Fruit fly (Drosophila melanogaster): ENCODE measurements around the gene Imp.

Gene Imp

dm6 chrX:10815511-10816080 is 8.5 kb downstream of the Imp start (continued):
- TF ChIP-seq crp (GFP tag; optimal IDR thresholded peaks at IDR 0.05), result no peak
- TF ChIP-seq CG8478 (optimal IDR thresholded peaks at IDR 0.05), result peak; percentile 92
- TF ChIP-seq kah (GFP tag; optimal IDR thresholded peaks at IDR 0.05), result peak; percentile 15
- TF ChIP-seq scrt (GFP tag; optimal IDR thresholded peaks at IDR 0.05), result no peak
- no peak for TF ChIP-seq CG5180 (GFP tag; optimal IDR thresholded peaks at IDR 0.05)
- peak; percentile 71 for TF ChIP-seq nerfin-1 (tag; optimal IDR thresholded peaks at IDR 0.05)
- TF ChIP-seq vfl (GFP tag; optimal IDR thresholded peaks at IDR 0.05), result no peak
- no peak for TF ChIP-seq tio (GFP tag; optimal IDR thresholded peaks at IDR 0.05)
- no peak for TF ChIP-seq nerfin-2 (GFP tag; IDR thresholded peaks at IDR 0.05; ENCODE audit: partially characterized antibody)
- TF ChIP-seq CG8089 (GFP tag; optimal IDR thresholded peaks at IDR 0.05), result no peak
- TF ChIP-seq ERR (GFP tag; optimal IDR thresholded peaks at IDR 0.05), result no peak
- TF ChIP-seq CG2129 (GFP tag; IDR thresholded peaks at IDR 0.05; ENCODE audit: partially characterized antibody), result no peak
- no peak for TF ChIP-seq CG32532 (GFP tag; IDR thresholded peaks at IDR 0.05)
- no peak for TF ChIP-seq oc (tag; optimal IDR thresholded peaks at IDR 0.05)
- TF ChIP-seq Vsx1 (GFP tag; optimal IDR thresholded peaks at IDR 0.05), result no peak
- peak; percentile 69 for TF ChIP-seq CG2199 (GFP tag; IDR thresholded peaks at IDR 0.05)
- no peak for TF ChIP-seq disco-r (GFP tag; optimal IDR thresholded peaks at IDR 0.05)
- TF ChIP-seq BEAF-32 (GFP tag; optimal IDR thresholded peaks at IDR 0.05), result no peak
- TF ChIP-seq CG12104 (GFP tag; optimal IDR thresholded peaks at IDR 0.05), result no peak
- peak; percentile 16; the same call in 1 of the 2 replicates for TF ChIP-seq E2f2 (GFP tag; IDR thresholded peaks at IDR 0.05)
- TF ChIP-seq pzg (GFP tag; optimal IDR thresholded peaks at IDR 0.05), result no peak
- no peak for TF ChIP-seq schlank (tag; optimal IDR thresholded peaks at IDR 0.05)
- TF ChIP-seq CG1603 (tag; optimal IDR thresholded peaks at IDR 0.05), result no peak
- no peak for TF ChIP-seq CG7963 (GFP tag; IDR thresholded peaks at IDR 0.05; ENCODE audit: partially characterized antibody)
- peak; percentile 49 for TF ChIP-seq CG10543 (GFP tag; optimal IDR thresholded peaks at IDR 0.05)
- peak; percentile 79 for TF ChIP-seq Med (GFP tag)
- no peak for TF ChIP-seq Doc2 (GFP tag; IDR thresholded peaks at IDR 0.05)
- no peak for TF ChIP-seq lbe (GFP tag; optimal IDR thresholded peaks at IDR 0.05)
- no peak for TF ChIP-seq HHEX (GFP tag; optimal IDR thresholded peaks at IDR 0.05)
- TF ChIP-seq Aef1 (GFP tag; IDR thresholded peaks at IDR 0.05), result no peak
- TF ChIP-seq twi (tag; optimal IDR thresholded peaks at IDR 0.05), result no peak
- TF ChIP-seq CG18262 (tag; optimal IDR thresholded peaks at IDR 0.05), result no peak
- TF ChIP-seq CG1529 (GFP tag; optimal IDR thresholded peaks at IDR 0.05), result no peak
- peak in 1 of 2 experiments; percentile 70 for TF ChIP-seq tll (GFP tag; optimal IDR thresholded peaks at IDR 0.05)
- peak; percentile 7 for TF ChIP-seq CG12155 (GFP tag; optimal IDR thresholded peaks at IDR 0.05)
- TF ChIP-seq fd96Cb (tag; optimal IDR thresholded peaks at IDR 0.05), result no peak
- TF ChIP-seq chm (GFP tag; IDR thresholded peaks at IDR 0.05), result no peak; the same call in none of the 2 replicates
- peak; percentile 99 for TF ChIP-seq cg (GFP tag; optimal IDR thresholded peaks at IDR 0.05)
- 0 out of 3 replicates have a peak, but pooled peaks have one; percentile 6 for TF ChIP-seq gce (GFP tag; IDR thresholded peaks at IDR 0.05)
- TF ChIP-seq stwl (tag; optimal IDR thresholded peaks at IDR 0.05), result no peak
- no peak for TF ChIP-seq pnt (GFP tag; optimal IDR thresholded peaks at IDR 0.05)
- TF ChIP-seq hb (GFP tag; IDR thresholded peaks at IDR 0.05; ENCODE audit: partially characterized antibody), result no peak
- no peak for TF ChIP-seq CG16813 (GFP tag; IDR thresholded peaks at IDR 0.05; ENCODE audit: partially characterized antibody)
- no peak for TF ChIP-seq CG7357 (GFP tag; IDR thresholded peaks at IDR 0.05)
- TF ChIP-seq chif (GFP tag; optimal IDR thresholded peaks at IDR 0.05), result no peak
- TF ChIP-seq grau (tag; optimal IDR thresholded peaks at IDR 0.05), result no peak
- TF ChIP-seq CrebB (tag; optimal IDR thresholded peaks at IDR 0.05), result no peak
- no peak for TF ChIP-seq CG18476 (GFP tag; optimal IDR thresholded peaks at IDR 0.05)
- TF ChIP-seq aop (GFP tag; IDR thresholded peaks at IDR 0.05), result no peak
- TF ChIP-seq CG18764 (GFP tag; optimal IDR thresholded peaks at IDR 0.05), result no peak
